Worm (Caenorhabditis elegans) whole organism, L4 larva: ENCODE data around the gene T01H3.5.
A peak's percentile ranks its signal among the peaks of the same experiment; 100 is the strongest.

Experiments used
- F26F4.8 ChIP-seq: fragments of 200-800 bp; sonication (Bioruptor generic); conservative IDR thresholded peaks from 2 replicates; pipeline ENCODE4 v1.3.6; 2022; ENCODE audit warnings: missing genetic modification characterization, missing compliant biosample characterization
- F37D6.2 ChIP-seq: sonication (generic microtip); optimal IDR thresholded peaks from 2 replicates; lab custom pipeline; 2016; ENCODE audit warnings: mild to moderate bottlenecking, missing genetic modification characterization, missing compliant biosample characterization
- F49E8.2 ChIP-seq: sonication (generic microtip); optimal IDR thresholded peaks from 2 replicates; lab custom pipeline; 2016; ENCODE audit warnings: missing compliant biosample characterization, mild to moderate bottlenecking, missing genetic modification characterization, borderline replicate concordance
- T20F7.1 ChIP-seq: fragments of 200-800 bp; sonication (Bioruptor generic); optimal IDR thresholded peaks from 2 replicates; lab custom pipeline; 2018; ENCODE audit warnings: mild to moderate bottlenecking, missing genetic modification characterization, missing compliant biosample characterization
- Y48G9A.11 ChIP-seq: fragments of 200-800 bp; sonication (Bioruptor generic); IDR thresholded peaks from 2 replicates; pipeline ENCODE4 v1.3.6; 2022; ENCODE audit warnings: missing genetic modification reagents, missing genetic modification characterization, missing compliant biosample characterization
- aha-1 ChIP-seq: fragments of 150-350 bp; peaks from one replicate; lab custom pipeline; 2014; ENCODE audit warnings: missing biosample characterization, missing genetic modification characterization
- attf-4 ChIP-seq: sonication (generic microtip); optimal IDR thresholded peaks from 3 replicates; lab custom pipeline; 2017; ENCODE audit warnings: missing biosample characterization, missing genetic modification characterization
- ceh-62 ChIP-seq: sonication (generic microtip); optimal IDR thresholded peaks from 2 replicates; lab custom pipeline; 2017; ENCODE audit warnings: missing biosample characterization, missing genetic modification characterization
- ces-1 ChIP-seq: fragments of 150-350 bp; sonication (generic microtip); optimal IDR thresholded peaks from 4 replicates; lab custom pipeline; 2014; ENCODE audit warnings: missing biosample characterization, missing genetic modification reagents, missing genetic modification characterization
- ctbp-1 ChIP-seq: fragments of 200-800 bp; sonication (Bioruptor generic); IDR thresholded peaks from 2 replicates; pipeline ENCODE4 v1.3.6; 2022; ENCODE audit warnings: missing genetic modification reagents, missing genetic modification characterization, missing compliant biosample characterization
- daf-16 ChIP-seq, 3 experiments: sonication (generic microtip); optimal IDR thresholded peaks; 2 replicates each; lab custom pipeline; 2016 to 2017; ENCODE audit warnings: missing genetic modification characterization in 3 of 3, missing genetic modification reagents in 3 of 3, mild to moderate bottlenecking in 2 of 3, missing compliant biosample characterization in 2 of 3, missing biosample characterization in 1 of 3, moderate library complexity in 1 of 3
- dmd-6 ChIP-seq: fragments of 200-800 bp; sonication (Bioruptor generic); IDR thresholded peaks from 2 replicates; pipeline ENCODE4 v1.3.6; 2022; ENCODE audit warnings: missing genetic modification reagents, missing genetic modification characterization, missing compliant biosample characterization
- dpl-1 ChIP-seq: fragments of 150-350 bp; optimal IDR thresholded peaks from 2 replicates; lab custom pipeline; 2014; ENCODE audit warnings: missing biosample characterization, missing genetic modification reagents, missing genetic modification characterization
- duxl-1 ChIP-seq: sonication (generic microtip); optimal IDR thresholded peaks from 2 replicates; lab custom pipeline; 2016; ENCODE audit warnings: mild to moderate bottlenecking, missing genetic modification characterization, moderate library complexity, missing compliant biosample characterization; ENCODE audit not compliant: poor library complexity
- dve-1 ChIP-seq: sonication (generic microtip); optimal IDR thresholded peaks from 2 replicates; lab custom pipeline; 2017; ENCODE audit warnings: antibody characterized with exemption, mild to moderate bottlenecking, missing genetic modification characterization, missing compliant biosample characterization; ENCODE audit not compliant: insufficient read depth
- egl-43 ChIP-seq: fragments of 200-800 bp; sonication (Bioruptor generic); IDR thresholded peaks from 2 replicates; pipeline ENCODE4 v1.3.6; 2022; ENCODE audit warnings: missing genetic modification reagents, missing genetic modification characterization, missing compliant biosample characterization
- fkh-10 ChIP-seq: fragments of 150-350 bp; optimal IDR thresholded peaks from 2 replicates; lab custom pipeline; 2014; ENCODE audit warnings: missing biosample characterization, missing genetic modification reagents, missing genetic modification characterization
- hif-1 ChIP-seq, 2 experiments: sonication (generic microtip); optimal IDR thresholded peaks; 2 replicates each; lab custom pipeline; 2016 to 2017; ENCODE audit warnings: missing compliant biosample characterization in 2 of 2, missing genetic modification characterization in 2 of 2, missing genetic modification reagents in 2 of 2, missing genotype in 2 of 2, mild to moderate bottlenecking in 1 of 2
- hlh-11 ChIP-seq: fragments of 200-800 bp; sonication (Bioruptor generic); optimal IDR thresholded peaks from 2 replicates; lab custom pipeline; 2018; ENCODE audit warnings: mild to moderate bottlenecking, missing genetic modification characterization, missing compliant biosample characterization
- hlh-30 ChIP-seq: sonication (generic microtip); optimal IDR thresholded peaks from 2 replicates; lab custom pipeline; 2017; ENCODE audit warnings: antibody characterized with exemption, mild to moderate bottlenecking, missing genetic modification characterization, missing compliant biosample characterization; ENCODE audit not compliant: insufficient read depth
- hmg-1.1 ChIP-seq: fragments of 200-800 bp; sonication (Bioruptor generic); IDR thresholded peaks from 2 replicates; pipeline ENCODE4 v1.3.6; 2022; ENCODE audit warnings: missing genetic modification reagents, missing genetic modification characterization, missing compliant biosample characterization
- lim-7 ChIP-seq: fragments of 200-800 bp; sonication (Bioruptor generic); IDR thresholded peaks from 2 replicates; pipeline ENCODE4 v1.3.6; 2022; ENCODE audit warnings: missing genetic modification characterization, missing compliant biosample characterization
- lin-13 ChIP-seq: fragments of 150-350 bp; optimal IDR thresholded peaks from 2 replicates; lab custom pipeline; 2014; ENCODE audit warnings: missing biosample characterization, missing genetic modification reagents, missing genetic modification characterization
- lin-38 ChIP-seq: fragments of 200-800 bp; sonication (Bioruptor generic); IDR thresholded peaks from 2 replicates; pipeline ENCODE4 v1.3.6; 2022; ENCODE audit warnings: missing genetic modification reagents, missing genetic modification characterization, missing compliant biosample characterization
- lin-39 ChIP-seq: fragments of 150-350 bp; optimal IDR thresholded peaks from 2 replicates; lab custom pipeline; 2014; ENCODE audit warnings: missing biosample characterization, missing genetic modification reagents, missing genetic modification characterization
- lsy-2 ChIP-seq, 2 experiments: fragments of 150-350 bp in 1 of 2; sonication (generic microtip) in 1 of 2; optimal IDR thresholded peaks; 2 replicates each; lab custom pipeline; 2014 to 2017; ENCODE audit warnings: missing biosample characterization in 2 of 2, missing genetic modification characterization in 2 of 2
- mdl-1 ChIP-seq, 2 experiments: fragments of 150-350 bp in 1 of 2; sonication (generic microtip) in 1 of 2; optimal IDR thresholded peaks; 2 replicates each; lab custom pipeline; 2014 to 2017; ENCODE audit warnings: missing biosample characterization in 2 of 2, missing genetic modification characterization in 2 of 2
- mep-1 ChIP-seq: fragments of 150-350 bp; sonication (generic microtip); optimal IDR thresholded peaks from 3 replicates; lab custom pipeline; 2014; ENCODE audit warnings: missing biosample characterization, missing genetic modification characterization
- mes-2 ChIP-seq: sonication (generic microtip); optimal IDR thresholded peaks from 2 replicates; lab custom pipeline; 2016; ENCODE audit warnings: missing genotype, mild to moderate bottlenecking, missing genetic modification characterization, missing compliant biosample characterization; ENCODE audit not compliant: poor library complexity, severe bottlenecking
- mxl-3 ChIP-seq: fragments of 200-800 bp; sonication (Bioruptor generic); optimal IDR thresholded peaks from 2 replicates; lab custom pipeline; 2018; ENCODE audit warnings: mild to moderate bottlenecking, missing genetic modification characterization, missing compliant biosample characterization
- nhr-11 ChIP-seq: fragments of 150-350 bp; optimal IDR thresholded peaks from 2 replicates; lab custom pipeline; 2014; ENCODE audit warnings: missing biosample characterization, missing genetic modification characterization
- nhr-28 ChIP-seq: fragments of 150-350 bp; optimal IDR thresholded peaks from 2 replicates; lab custom pipeline; 2014; ENCODE audit warnings: missing biosample characterization, missing genetic modification characterization
- pha-4 ChIP-seq, 2 experiments: fragments of 150-350 bp in 1 of 2; fragments of 200-800 bp in 1 of 2; sonication (Bioruptor generic) in 1 of 2; IDR thresholded peaks in 1 of 2; optimal IDR thresholded peaks in 1 of 2; 2 replicates each; pipeline versions ENCODE4 v1.3.6 to Lab custom; 2014 to 2022; ENCODE audit warnings: missing genetic modification characterization in 2 of 2, missing genetic modification reagents in 2 of 2, missing biosample characterization in 1 of 2, missing compliant biosample characterization in 1 of 2
- rbr-2 ChIP-seq: sonication (generic microtip); optimal IDR thresholded peaks from 2 replicates; lab custom pipeline; 2016; ENCODE audit warnings: missing genotype, missing genetic modification characterization, missing compliant biosample characterization
- saeg-2 ChIP-seq: fragments of 200-800 bp; sonication (Bioruptor generic); IDR thresholded peaks from 2 replicates; pipeline ENCODE4 v1.3.6; 2022; ENCODE audit warnings: missing genetic modification reagents, missing genetic modification characterization, missing compliant biosample characterization
- set-16 ChIP-seq: fragments of 200-800 bp; sonication (Bioruptor generic); IDR thresholded peaks from 2 replicates; pipeline ENCODE4 v1.3.6; 2022; ENCODE audit warnings: missing genetic modification reagents, missing genetic modification characterization, missing compliant biosample characterization
- spr-1 ChIP-seq: sonication (generic microtip); optimal IDR thresholded peaks from 2 replicates; lab custom pipeline; 2016; ENCODE audit warnings: mild to moderate bottlenecking, missing genetic modification characterization, missing compliant biosample characterization
- tag-97 ChIP-seq: fragments of 200-800 bp; sonication (Bioruptor generic); IDR thresholded peaks from 2 replicates; pipeline ENCODE4 v1.3.6; 2022; ENCODE audit warnings: missing genetic modification characterization, missing compliant biosample characterization
- unc-130 ChIP-seq: sonication (generic microtip); optimal IDR thresholded peaks from 2 replicates; lab custom pipeline; 2016; ENCODE audit warnings: missing genetic modification reagents, missing genetic modification characterization, missing compliant biosample characterization
- unc-62 ChIP-seq, 3 experiments: fragments of 150-350 bp in 1 of 3; sonication (generic microtip); optimal IDR thresholded peaks in 2 of 3; peaks in 1 of 3; 1 replicate in 1 of 3; 2 replicates in 2 of 3; lab custom pipeline; 2014 to 2017; ENCODE audit warnings: missing biosample characterization in 3 of 3, missing genetic modification characterization in 3 of 3, missing genetic modification reagents in 3 of 3, missing genotype in 1 of 3
- zip-11 ChIP-seq: fragments of 200-800 bp; sonication (Bioruptor generic); IDR thresholded peaks from 2 replicates; pipeline ENCODE4 v1.3.6; 2022; ENCODE audit warnings: missing genetic modification characterization, missing compliant biosample characterization

The T01H3.5 gene

ce11 chrII:7860221-7860928 is 19.0 kb upstream of the T01H3.5 start, which contains the start of gene lin-5:
lin-5 (plus strand) TSS chrII:7860574.
- TF ChIP-seq dve-1 (tag; lab: Kevin White, UChicago) (peak; percentile 4), unc-62 (GFP tag; optimal IDR thresholded peaks at IDR 0.05 in 1 of 2; lab: Kevin White, UChicago) (peak in 1 of 2 experiments; percentile 91), unc-62 (tag; optimal IDR thresholded peaks at IDR 0.05; lab: Kevin White, UChicago) (no peak), daf-16 (GFP tag; optimal IDR thresholded peaks at IDR 0.05; lab: Kevin White, UChicago) (no peak), daf-16 (tag; optimal IDR thresholded peaks at IDR 0.05; lab: Kevin White, UChicago) (peak; percentile 25), rbr-2 (tag; lab: Kevin White, UChicago) (peak; percentile 45), nhr-28 (tag; lab: Kevin White, UChicago) (no peak), mes-2 (tag; lab: Kevin White, UChicago) (peak; percentile 70), lin-38 (peak; percentile 63), spr-1 (tag; lab: Kevin White, UChicago) (no peak), F26F4.8 (GFP tag; lab: Robert Waterston, UW) (no peak), F37D6.2 (tag; lab: Kevin White, UChicago) (peak; percentile 16), mep-1 (peak; percentile 67), aha-1 (tag; lab: Kevin White, UChicago) (peak; percentile 94), hlh-30 (tag; lab: Kevin White, UChicago) (peak; percentile 53), fkh-10 (GFP tag; lab: Kevin White, UChicago) (peak; percentile 9), mdl-1 (tag; optimal IDR thresholded peaks at IDR 0.05; lab: Kevin White, UChicago) (peak in 1 of 2 experiments; percentile 23), zip-11 (GFP tag; lab: Robert Waterston, UW) (no peak), nhr-11 (tag; lab: Kevin White, UChicago) (peak; percentile 36), hmg-1.1 (GFP tag; lab: Robert Waterston, UW) (peak; percentile 30; the same call in 1 of the 2 replicates), hlh-11 (tag; lab: Kevin White, UChicago) (no peak), dmd-6 (GFP tag; lab: Robert Waterston, UW) (no peak), dpl-1 (GFP tag; lab: Kevin White, UChicago) (peak; percentile 90), mxl-3 (GFP tag; lab: Kevin White, UChicago) (peak; percentile 27), T20F7.1 (peak; percentile 58), hif-1 (tag; optimal IDR thresholded peaks at IDR 0.05; lab: Kevin White, UChicago) (peak in 1 of 2 experiments; percentile 74), tag-97 (no peak), Y48G9A.11 (GFP tag; lab: Robert Waterston, UW) (peak; percentile 38; the same call in 1 of the 2 replicates), F49E8.2 (tag; lab: Kevin White, UChicago) (peak; percentile 40), unc-130 (GFP tag; lab: Kevin White, UChicago) (peak; percentile 74), ctbp-1 (no peak), attf-4 (tag; lab: Kevin White, UChicago) (no peak), lin-13 (GFP tag; lab: Kevin White, UChicago) (peak; percentile 20), lsy-2 (tag; optimal IDR thresholded peaks at IDR 0.05; lab: Kevin White, UChicago) (peak in 1 of 2 experiments; percentile 86), saeg-2 (GFP tag; lab: Robert Waterston, UW) (no peak)

- peak; percentile 1 for TF ChIP-seq dpl-1 (GFP tag; lab: Kevin White, UChicago)
- TF ChIP-seq T20F7.1 = no peak
- TF ChIP-seq ceh-62 (tag; lab: Kevin White, UChicago) = no peak
- no peak for TF ChIP-seq duxl-1 (tag; lab: Kevin White, UChicago)
- TF ChIP-seq lin-39 (tag; lab: Kevin White, UChicago) = no peak
- 0 out of 2 replicates have a peak, but pooled peaks have one; percentile 24 for TF ChIP-seq egl-43 (GFP tag; lab: Robert Waterston, UW)
- TF ChIP-seq set-16 (GFP tag; lab: Robert Waterston, UW) = peak; percentile 91
- no peak for TF ChIP-seq zip-11 (GFP tag; lab: Robert Waterston, UW)
- no peak for TF ChIP-seq lim-7
- TF ChIP-seq pha-4 (GFP tag; IDR thresholded peaks at IDR 0.05; lab: Robert Waterston, UW) = no peak; the same call in 1 of the 2 replicates
- no peak for TF ChIP-seq pha-4 (tag; optimal IDR thresholded peaks at IDR 0.05; lab: Kevin White, UChicago)
- TF ChIP-seq ces-1 (GFP tag; lab: Kevin White, UChicago) = no peak
Measured at ce11 chrII:7863480-7864125, 15.8 kb upstream of the T01H3.5 start.
